Fruit fly (Drosophila melanogaster): ENCODE results near the gene CG7730.

- TF ChIP-seq CG8478 (optimal IDR thresholded peaks at IDR 0.05) = no peak
- TF ChIP-seq CTCF (optimal IDR thresholded peaks at IDR 0.05) = no peak
These were observed 32.5 kb upstream of the CG7730 start for dm6 chr3L:16994805-16995204.

All from S2 (cell line).